Fruit fly (Drosophila melanogaster): ENCODE data around the gene CG13116.
A peak's percentile ranks its signal among the peaks of the same experiment; 100 is the strongest.

The CG13116 gene

dm6 chr2L:9693924-9694610 is 35.7 kb upstream of the CG13116 start (continued):
- TF ChIP-seq Hand (GFP tag; optimal IDR thresholded peaks at IDR 0.05) (no peak), HmgZ (tag; optimal IDR thresholded peaks at IDR 0.05) (peak; percentile 4), CG10366 (GFP tag; IDR thresholded peaks at IDR 0.05) (no peak), Fer2 (tag; optimal IDR thresholded peaks at IDR 0.05) (no peak), CG7556 (GFP tag; optimal IDR thresholded peaks at IDR 0.05) (no peak), aop (GFP tag; IDR thresholded peaks at IDR 0.05) (no peak), CG6791 (GFP tag; IDR thresholded peaks at IDR 0.05; ENCODE audit: partially characterized antibody) (no peak), CG9437 (GFP tag; optimal IDR thresholded peaks at IDR 0.05) (no peak), D (optimal IDR thresholded peaks at IDR 0.05) (no peak), D (GFP tag; optimal IDR thresholded peaks at IDR 0.05) (no peak), gem (tag; optimal IDR thresholded peaks at IDR 0.05) (no peak), Dip3 (GFP tag; optimal IDR thresholded peaks at IDR 0.05) (no peak), CG9817 (tag; optimal IDR thresholded peaks at IDR 0.05) (no peak), mirr (GFP tag; optimal IDR thresholded peaks at IDR 0.05) (peak; percentile 77), GATAe (GFP tag; conservative IDR thresholded peaks at IDR 0.05) (peak; percentile 68), pan (optimal IDR thresholded peaks at IDR 0.05) (no peak), pan (GFP tag; optimal IDR thresholded peaks at IDR 0.05 in 1 of 2, IDR thresholded peaks at IDR 0.05 in 1 of 2) (no peak), odd (GFP tag; optimal IDR thresholded peaks at IDR 0.05) (no peak), lmd (GFP tag; IDR thresholded peaks at IDR 0.05) (no peak), Nf-YA (GFP tag; IDR thresholded peaks at IDR 0.05) (no peak), Mes4 (GFP tag; optimal IDR thresholded peaks at IDR 0.05) (no peak), CG4820 (GFP tag; optimal IDR thresholded peaks at IDR 0.05) (no peak), hb (GFP tag; IDR thresholded peaks at IDR 0.05; ENCODE audit: partially characterized antibody) (no peak), ase (GFP tag; IDR thresholded peaks at IDR 0.05) (no peak), CG17829 (tag; optimal IDR thresholded peaks at IDR 0.05) (no peak), PHDP (tag; optimal IDR thresholded peaks at IDR 0.05) (peak; percentile 7), CG18764 (GFP tag; optimal IDR thresholded peaks at IDR 0.05) (no peak), CG11398 (GFP tag; optimal IDR thresholded peaks at IDR 0.05) (no peak), gro (GFP tag; optimal IDR thresholded peaks at IDR 0.05) (no peak), Hr78 (GFP tag; optimal IDR thresholded peaks at IDR 0.05) (peak in 1 of 2 experiments; percentile 92), CG16813 (GFP tag; IDR thresholded peaks at IDR 0.05; ENCODE audit: partially characterized antibody) (no peak), CG17385 (GFP tag; optimal IDR thresholded peaks at IDR 0.05) (peak; percentile 11), CG6765 (GFP tag; optimal IDR thresholded peaks at IDR 0.05) (peak; percentile 13), CG17359 (tag; optimal IDR thresholded peaks at IDR 0.05) (no peak), sens (GFP tag) (peak; percentile 38), CG2120 (GFP tag; optimal IDR thresholded peaks at IDR 0.05) (no peak), row (GFP tag; IDR thresholded peaks at IDR 0.05) (no peak), seq (GFP tag; IDR thresholded peaks at IDR 0.05) (no peak), CG9215 (GFP tag; IDR thresholded peaks at IDR 0.05) (no peak), nmo (GFP tag; optimal IDR thresholded peaks at IDR 0.05) (no peak), br (optimal IDR thresholded peaks at IDR 0.05) (no peak), Oli (tag; optimal IDR thresholded peaks at IDR 0.05) (no peak), YL-1 (GFP tag; optimal IDR thresholded peaks at IDR 0.05) (no peak), jigr1 (GFP tag; IDR thresholded peaks at IDR 0.05) (no peak), CG16815 (GFP tag; optimal IDR thresholded peaks at IDR 0.05) (no peak), bcd (GFP tag; optimal IDR thresholded peaks at IDR 0.05) (no peak), CG6175 (GFP tag; IDR thresholded peaks at IDR 0.05) (no peak), CG42726 (GFP tag; IDR thresholded peaks at IDR 0.05; ENCODE audit: partially characterized antibody) (no peak), Sin3A (optimal IDR thresholded peaks at IDR 0.05) (no peak), kah (GFP tag; optimal IDR thresholded peaks at IDR 0.05) (no peak), Hey (tag; optimal IDR thresholded peaks at IDR 0.05) (peak; percentile 45), CG12236 (GFP tag; optimal IDR thresholded peaks at IDR 0.05) (no peak)
